Worm (Caenorhabditis elegans): ENCODE measurements around the gene fbxa-154.

DNA sequence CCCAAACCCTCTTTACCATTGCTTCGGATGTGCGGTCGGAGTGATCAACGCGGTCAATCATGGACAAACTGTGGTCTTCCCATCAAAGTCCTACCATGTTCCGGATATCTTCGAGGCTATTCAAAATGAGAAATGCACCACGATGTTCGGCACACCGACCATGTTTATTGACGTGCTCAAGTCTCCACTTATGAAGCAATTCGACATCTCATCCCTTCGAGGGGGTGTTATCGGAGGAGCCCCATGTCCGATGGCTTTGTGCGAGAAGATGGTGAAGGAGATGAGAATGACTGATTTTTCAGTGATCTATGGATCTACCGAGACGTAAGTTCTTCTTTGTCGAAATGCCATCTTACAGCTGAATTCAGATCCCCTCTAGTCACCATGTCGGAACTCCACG, 36.6 kb downstream of the fbxa-154 start:
- TF ChIP-seq ztf-11 (tag; optimal IDR thresholded peaks at IDR 0.05) (no peak), mxl-2 (GFP tag; conservative IDR thresholded peaks at IDR 0.05) (no peak), nhr-25 (tag; optimal IDR thresholded peaks at IDR 0.05; ENCODE audit: borderline replicate concordance, insufficient read depth) (no peak), Y5F2A.4 (GFP tag; optimal IDR thresholded peaks at IDR 0.05) (no peak)
